Worm (Caenorhabditis elegans) whole organism, L4/young adult: ENCODE results near the gene F59E11.7.

ENCODE experiments used
- W03F9.2 ChIP-seq: fragments of 150-350 bp; optimal IDR thresholded peaks from 2 replicates; lab custom pipeline; 2014; ENCODE audit warnings: missing biosample characterization, missing genetic modification characterization
- dao-5 ChIP-seq: sonication (generic microtip); optimal IDR thresholded peaks from 2 replicates; lab custom pipeline; 2016; ENCODE audit warnings: missing genotype, missing genetic modification characterization, moderate library complexity, missing compliant biosample characterization
- him-1 ChIP-seq: sonication (generic microtip); optimal IDR thresholded peaks from 2 replicates; lab custom pipeline; 2016; ENCODE audit warnings: missing genotype, missing genetic modification reagents, missing genetic modification characterization, missing compliant biosample characterization

ce11 chrV:8990194-8990649 lies at the start of gene F59E11.7:
- TF ChIP-seq him-1 (tag; lab: Kevin White, UChicago) (no peak), W03F9.2 (tag; lab: Kevin White, UChicago) (no peak), dao-5 (tag; lab: Kevin White, UChicago) (no peak)
